Worm (Caenorhabditis elegans): ENCODE data around the gene nhr-101.

nhr-101 gene

DNA sequence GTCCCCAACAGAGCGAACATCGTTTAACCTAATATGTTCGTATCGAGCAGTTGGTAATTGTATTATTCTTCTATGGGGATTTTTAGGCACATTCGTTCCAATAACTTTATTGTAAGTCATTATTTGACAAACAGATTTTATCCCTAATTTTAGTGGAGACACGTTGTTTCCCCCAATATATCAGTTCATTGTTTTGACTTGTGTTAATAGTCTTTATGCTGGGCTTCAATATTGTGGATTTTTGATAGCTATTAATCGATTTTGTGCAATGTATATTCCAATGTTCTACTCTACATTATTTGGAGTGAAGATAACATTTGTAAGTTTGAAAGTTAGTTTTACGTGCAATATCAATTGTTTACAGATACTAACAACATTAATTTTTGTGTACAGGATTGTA, 23.6 kb downstream of the nhr-101 start:
- TF ChIP-seq unc-3 (GFP tag; conservative IDR thresholded peaks at IDR 0.05) = no peak
- TF ChIP-seq unc-3 (tag; optimal IDR thresholded peaks at IDR 0.05) = no peak
- no peak for TF ChIP-seq elt-4 (tag; optimal IDR thresholded peaks at IDR 0.05)
- TF ChIP-seq unc-42 (tag; optimal IDR thresholded peaks at IDR 0.05) = no peak
- TF ChIP-seq rnt-1 (tag; optimal IDR thresholded peaks at IDR 0.05) = no peak
- no peak for TF ChIP-seq K09A11.1 (tag; optimal IDR thresholded peaks at IDR 0.05; ENCODE audit: insufficient read depth)
- no peak for TF ChIP-seq dmd-4 (tag; optimal IDR thresholded peaks at IDR 0.05; ENCODE audit: borderline replicate concordance)
- TF ChIP-seq eyg-1 (tag; optimal IDR thresholded peaks at IDR 0.05) = no peak
- no peak for TF ChIP-seq ceh-14 (tag; optimal IDR thresholded peaks at IDR 0.05)
- no peak for TF ChIP-seq pag-3 (tag; optimal IDR thresholded peaks at IDR 0.05; ENCODE audit: borderline replicate concordance)
- TF ChIP-seq pqm-1 (tag; optimal IDR thresholded peaks at IDR 0.05) = no peak
- TF ChIP-seq pha-2 (tag; optimal IDR thresholded peaks at IDR 0.05) = no peak

DNA sequence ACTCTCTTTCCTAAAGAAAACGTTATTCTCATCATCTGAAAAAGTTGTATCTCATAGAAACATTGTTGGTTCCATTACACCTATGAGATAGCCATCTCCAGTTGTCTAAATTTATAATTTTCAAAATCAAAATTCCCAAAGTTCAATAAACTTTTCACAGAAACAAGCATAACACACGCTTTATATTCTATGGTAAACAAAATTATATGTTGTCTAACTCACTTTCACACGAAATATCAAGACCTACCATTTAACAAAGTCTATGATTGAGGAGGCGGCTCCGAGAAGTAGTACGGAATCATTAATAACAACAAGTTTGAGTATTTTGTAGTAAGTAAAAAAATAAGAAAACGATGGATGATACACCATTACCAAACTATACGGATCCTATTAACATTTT, 28.5 kb downstream of the nhr-101 start, which contains the start of gene srx-84:
Gene srx-84, plus strand, starts transcription at position 301 of the 400 bp plus-strand sequence.
- TF ChIP-seq nfya-1 (tag; optimal IDR thresholded peaks at IDR 0.05) (no peak), ceh-22 (tag; optimal IDR thresholded peaks at IDR 0.05) (no peak), lin-11 (tag; optimal IDR thresholded peaks at IDR 0.05) (no peak), ceh-19 (GFP tag; optimal IDR thresholded peaks at IDR 0.05) (no peak)

DNA sequence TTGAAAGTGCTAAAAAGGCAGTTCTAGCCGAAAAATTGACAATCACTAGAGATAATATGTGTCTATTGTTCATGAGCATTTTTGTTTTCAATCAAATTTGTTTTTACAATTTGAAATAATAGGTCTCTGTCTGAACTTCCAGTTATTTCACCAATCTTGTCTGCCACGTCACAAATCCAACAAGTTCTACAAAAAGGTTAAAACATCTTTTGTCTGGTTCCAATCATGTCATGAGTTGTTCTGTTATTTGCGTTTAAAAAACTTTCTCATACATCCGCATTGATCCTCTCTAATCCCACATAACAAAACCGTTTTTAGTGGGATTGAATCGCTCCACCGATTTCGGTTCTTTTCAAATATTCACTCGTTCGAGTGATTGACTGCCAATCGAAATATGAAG, 30.5 kb downstream of the nhr-101 start, which contains the start of gene F35B12.9:
Gene F35B12.9, plus strand, starts transcription at position 372 of the 400 bp plus-strand sequence.
- no peak for TF ChIP-seq T23F11.4 (GFP tag; optimal IDR thresholded peaks at IDR 0.05)
- TF ChIP-seq elt-2 (tag; optimal IDR thresholded peaks at IDR 0.05) = no peak
- no peak for TF ChIP-seq lin-11 (tag; optimal IDR thresholded peaks at IDR 0.05)
- no peak for TF ChIP-seq ttx-3 (tag; optimal IDR thresholded peaks at IDR 0.05)
- TF ChIP-seq sox-2 (GFP tag; IDR thresholded peaks at IDR 0.05) = no peak
- TF ChIP-seq unc-86 (tag; optimal IDR thresholded peaks at IDR 0.05) = no peak
- no peak for TF ChIP-seq syd-9 (tag; optimal IDR thresholded peaks at IDR 0.05)

DNA sequence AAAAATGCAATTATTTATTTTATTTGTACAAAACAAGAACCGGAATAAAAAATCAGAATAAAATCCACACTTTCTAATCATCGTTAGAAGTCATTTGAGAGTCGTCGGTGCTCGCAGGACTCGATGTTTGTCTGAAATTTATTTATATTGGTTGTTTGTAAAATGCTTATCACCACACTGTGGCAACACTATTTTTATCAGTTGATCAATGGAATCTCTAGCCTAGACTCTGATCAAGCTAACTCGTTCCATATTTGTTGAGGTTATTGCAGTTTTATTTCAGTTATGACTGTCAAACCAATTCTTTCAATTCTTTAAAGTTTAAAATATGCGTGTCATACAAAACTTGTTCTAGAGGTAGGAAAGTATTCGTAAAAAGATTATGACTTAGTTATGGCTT, 34.2 kb downstream of the nhr-101 start, which contains the start of gene dhs-20:
Gene dhs-20, minus strand, starts transcription at position 80 of the 400 bp plus-strand sequence.
- TF ChIP-seq lin-11 (tag; optimal IDR thresholded peaks at IDR 0.05) = no peak
- no peak for TF ChIP-seq ets-4 (tag; optimal IDR thresholded peaks at IDR 0.05)
- TF ChIP-seq nfya-1 (tag; optimal IDR thresholded peaks at IDR 0.05) = no peak
- no peak for TF ChIP-seq syd-9 (tag; optimal IDR thresholded peaks at IDR 0.05)
- TF ChIP-seq pag-3 (tag; optimal IDR thresholded peaks at IDR 0.05; ENCODE audit: borderline replicate concordance) = no peak
- TF ChIP-seq dve-1 (tag; optimal IDR thresholded peaks at IDR 0.05) = no peak
- TF ChIP-seq ama-1 (optimal IDR thresholded peaks at IDR 0.05) = no peak
- TF ChIP-seq zip-5 (tag; optimal IDR thresholded peaks at IDR 0.05) = no peak
- TF ChIP-seq pax-1 (tag; optimal IDR thresholded peaks at IDR 0.05) = no peak
- no peak for TF ChIP-seq sox-2 (GFP tag; IDR thresholded peaks at IDR 0.05)
- TF ChIP-seq ceh-6 (GFP tag; optimal IDR thresholded peaks at IDR 0.05) = no peak
- no peak for TF ChIP-seq ahr-1 (tag; optimal IDR thresholded peaks at IDR 0.05)
- TF ChIP-seq eyg-1 (tag; optimal IDR thresholded peaks at IDR 0.05) = no peak
- TF ChIP-seq ztf-16 (tag; optimal IDR thresholded peaks at IDR 0.05) = no peak
- no peak for TF ChIP-seq fkh-6 (tag; optimal IDR thresholded peaks at IDR 0.05)
- TF ChIP-seq tbx-2 (tag; optimal IDR thresholded peaks at IDR 0.05) = no peak
- no peak for TF ChIP-seq pros-1 (tag; optimal IDR thresholded peaks at IDR 0.05)

DNA sequence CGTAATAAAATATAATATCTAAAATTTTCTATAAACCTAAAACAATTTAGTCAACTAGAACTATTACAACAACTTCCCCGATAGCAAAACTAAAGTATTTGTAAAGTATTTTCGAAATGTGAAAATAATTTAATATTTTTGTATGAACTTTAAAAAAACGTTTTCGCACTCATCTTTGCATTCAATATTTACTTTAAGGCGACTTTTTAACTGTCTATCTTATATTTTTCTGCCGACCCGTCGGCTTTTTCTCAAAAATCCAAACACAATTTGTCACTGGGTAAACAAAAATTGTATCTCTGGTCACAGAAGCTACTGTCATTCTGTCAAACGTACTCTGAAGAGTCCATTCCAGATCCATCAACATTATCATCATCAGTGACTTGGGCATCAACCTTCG, 35.0 kb downstream of the nhr-101 start:
- TF ChIP-seq ceh-30 (tag; optimal IDR thresholded peaks at IDR 0.05) (no peak), pqm-1 (tag; optimal IDR thresholded peaks at IDR 0.05) (no peak), ceh-31 (tag; optimal IDR thresholded peaks at IDR 0.05) (no peak), ceh-34 (tag; optimal IDR thresholded peaks at IDR 0.05) (no peak)

All from whole organism, late embryonic.